Worm (Caenorhabditis elegans): ENCODE results near the gene clec-126.

Gene clec-126

DNA sequence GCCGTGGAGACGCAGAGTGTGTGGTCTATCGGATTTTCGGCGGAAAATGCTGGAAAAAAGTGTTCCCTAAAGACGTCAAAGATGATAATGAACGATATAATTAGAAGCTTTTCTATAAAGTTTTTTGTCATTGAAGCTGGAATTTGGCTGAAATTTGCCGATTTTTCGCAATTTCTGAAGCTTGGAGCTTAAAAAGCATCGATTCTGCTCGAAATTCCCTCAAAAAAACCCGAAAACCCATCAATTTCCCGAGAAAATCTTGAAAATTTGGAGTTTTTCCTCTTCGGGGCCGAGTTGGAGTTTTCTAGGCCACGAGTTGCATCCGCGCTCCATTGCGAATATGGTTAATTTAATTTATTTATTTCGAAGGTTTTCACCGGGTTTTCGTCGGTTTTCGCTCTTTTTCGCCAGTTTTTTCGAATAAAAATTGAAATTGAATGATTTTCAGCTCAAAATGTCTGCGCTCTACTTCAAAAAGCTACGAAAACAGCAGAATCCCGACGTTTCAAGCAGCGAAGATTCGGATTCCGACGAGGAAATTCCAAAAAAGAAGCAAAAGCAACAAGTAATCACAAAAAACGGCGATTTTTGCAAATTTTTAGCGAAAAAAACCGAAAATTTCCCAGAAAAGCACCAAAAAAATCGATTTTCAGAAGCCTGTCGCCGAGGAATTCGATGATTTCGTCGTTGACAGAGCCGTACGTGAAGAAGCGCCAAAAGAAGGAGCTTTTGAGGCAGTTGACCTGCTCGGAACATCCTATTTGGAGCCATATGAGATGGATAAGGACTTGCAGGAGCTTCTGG lies 16.6 kb upstream of the clec-126 start, which contains the start of the genes col-71 and Y49F6B.2:
TSS of gene col-71 (minus strand) at position 51 of the 804 bp plus-strand sequence.
TSS of gene Y49F6B.2 (plus strand) at position 449 of the 804 bp plus-strand sequence.
- peak; percentile 86 for TF ChIP-seq unc-55 (GFP tag; optimal IDR thresholded peaks at IDR 0.05)
- peak; percentile 74 for TF ChIP-seq F13H6.1 (tag; optimal IDR thresholded peaks at IDR 0.05)
- no peak for TF ChIP-seq mbf-1 (tag; optimal IDR thresholded peaks at IDR 0.05)
- no peak for TF ChIP-seq nhr-237 (tag; optimal IDR thresholded peaks at IDR 0.05)
- TF ChIP-seq lin-13 (GFP tag; optimal IDR thresholded peaks at IDR 0.05): peak; percentile 78
- peak; percentile 26 for TF ChIP-seq fos-1 (tag; optimal IDR thresholded peaks at IDR 0.05)
- TF ChIP-seq ztf-1 (GFP tag; conservative IDR thresholded peaks at IDR 0.05): no peak
- TF ChIP-seq elt-1 (tag; optimal IDR thresholded peaks at IDR 0.05): no peak
- TF ChIP-seq nhr-11 (tag; optimal IDR thresholded peaks at IDR 0.05): no peak
- TF ChIP-seq nhr-25 (tag; optimal IDR thresholded peaks at IDR 0.05): peak; percentile 56
- no peak for TF ChIP-seq nhr-23 (tag; optimal IDR thresholded peaks at IDR 0.05)
- peak; percentile 73 for TF ChIP-seq crh-2 (tag; optimal IDR thresholded peaks at IDR 0.05)
- peak; percentile 25 for TF ChIP-seq Y55F3AM.14 (GFP tag; optimal IDR thresholded peaks at IDR 0.05)
- TF ChIP-seq nhr-21 (tag; optimal IDR thresholded peaks at IDR 0.05): peak; percentile 36
- peak; percentile 23 for TF ChIP-seq snpc-4 (tag; optimal IDR thresholded peaks at IDR 0.05)
- TF ChIP-seq mdl-1 (tag; optimal IDR thresholded peaks at IDR 0.05): no peak
- TF ChIP-seq sma-3 (GFP tag; optimal IDR thresholded peaks at IDR 0.05): peak; percentile 77
- TF ChIP-seq ceh-16 (tag; optimal IDR thresholded peaks at IDR 0.05): no peak
- no peak for TF ChIP-seq peb-1 (tag; optimal IDR thresholded peaks at IDR 0.05)
- peak; percentile 84 to 88 for TF ChIP-seq lsy-2 (tag; optimal IDR thresholded peaks at IDR 0.05)
- TF ChIP-seq blmp-1 (tag; optimal IDR thresholded peaks at IDR 0.05; ENCODE audit: insufficient read depth): no peak
- TF ChIP-seq egl-27 (tag; optimal IDR thresholded peaks at IDR 0.05): no peak
- TF ChIP-seq ama-1 (optimal IDR thresholded peaks at IDR 0.05): no peak
- no peak for TF ChIP-seq ZK546.5 (tag; optimal IDR thresholded peaks at IDR 0.05)
- no peak for TF ChIP-seq nhr-10 (tag; optimal IDR thresholded peaks at IDR 0.05)
- no peak for TF ChIP-seq unc-39 (tag; optimal IDR thresholded peaks at IDR 0.05)
- no peak for TF ChIP-seq elt-3 (tag; optimal IDR thresholded peaks at IDR 0.05)
- no peak for TF ChIP-seq lin-39 (tag; optimal IDR thresholded peaks at IDR 0.05)
- TF ChIP-seq lin-11 (tag; optimal IDR thresholded peaks at IDR 0.05): peak; percentile 12
- peak; percentile 47 for TF ChIP-seq sem-4 (tag; optimal IDR thresholded peaks at IDR 0.05)
- TF ChIP-seq dmd-4 (tag; optimal IDR thresholded peaks at IDR 0.05): no peak
- TF ChIP-seq sma-9 (GFP tag; optimal IDR thresholded peaks at IDR 0.05): no peak
- no peak for TF ChIP-seq sma-9 (tag; optimal IDR thresholded peaks at IDR 0.05)
- TF ChIP-seq mab-5 (tag; optimal IDR thresholded peaks at IDR 0.05): peak; percentile 51
- TF ChIP-seq ztf-11 (tag; optimal IDR thresholded peaks at IDR 0.05): no peak
- peak; percentile 91 for TF ChIP-seq C34F6.9 (tag; optimal IDR thresholded peaks at IDR 0.05)
- TF ChIP-seq zag-1 (tag; optimal IDR thresholded peaks at IDR 0.05): peak; percentile 33
- TF ChIP-seq aly-2 (tag; optimal IDR thresholded peaks at IDR 0.05): no peak
- TF ChIP-seq nhr-12 (tag; optimal IDR thresholded peaks at IDR 0.05): no peak
- no peak for TF ChIP-seq nhr-77 (tag; optimal IDR thresholded peaks at IDR 0.05)
- peak; percentile 46 for TF ChIP-seq nhr-6 (tag; optimal IDR thresholded peaks at IDR 0.05)
- TF ChIP-seq skn-1 (tag; optimal IDR thresholded peaks at IDR 0.05): no peak
- TF ChIP-seq unc-62 (GFP tag; optimal IDR thresholded peaks at IDR 0.05): no peak
- TF ChIP-seq alr-1 (tag; optimal IDR thresholded peaks at IDR 0.05): no peak
- TF ChIP-seq R02D3.7 (tag; optimal IDR thresholded peaks at IDR 0.05): peak; percentile 19
- no peak for TF ChIP-seq ceh-82 (tag; optimal IDR thresholded peaks at IDR 0.05)
- TF ChIP-seq nhr-129 (tag; optimal IDR thresholded peaks at IDR 0.05): peak; percentile 46
- peak; percentile 71 for TF ChIP-seq gmeb-1 (tag; optimal IDR thresholded peaks at IDR 0.05)
- TF ChIP-seq ztf-4 (tag; optimal IDR thresholded peaks at IDR 0.05): no peak
